Fruit fly (Drosophila melanogaster) whole organism, embryonic: ENCODE data around the gene trbd.
A peak's percentile ranks its signal among the peaks of the same experiment; 100 is the strongest.

ENCODE experiments used
- ATbp ChIP-seq: fragments of 200-800 bp; sonication (Bioruptor generic); optimal IDR thresholded peaks from 2 replicates; lab custom pipeline; 2017; ENCODE audit warnings: missing biosample characterization, mild to moderate bottlenecking, missing genetic modification characterization, missing genetic modification reagents
- Ada2b ChIP-seq: fragments of 200-800 bp; sonication (Bioruptor generic); IDR thresholded peaks from 2 replicates; pipeline ENCODE4 v1.3.6; 2022; ENCODE audit warnings: missing biosample characterization, missing genetic modification characterization
- CG10543 ChIP-seq: fragments of 200-800 bp; sonication (Bioruptor generic); optimal IDR thresholded peaks from 3 replicates; lab custom pipeline; 2017; ENCODE audit warnings: missing biosample characterization, mild to moderate bottlenecking, missing genetic modification characterization, moderate library complexity
- CG11085 ChIP-seq: fragments of 200-800 bp; sonication (Bioruptor generic); IDR thresholded peaks from 2 replicates; pipeline ENCODE4 v1.3.6; 2022; ENCODE audit warnings: missing biosample characterization, missing genetic modification characterization
- CG12236 ChIP-seq: fragments of 200-800 bp; sonication (Bioruptor generic); optimal IDR thresholded peaks from 2 replicates; lab custom pipeline; 2016; ENCODE audit warnings: missing biosample characterization, missing genetic modification characterization
- CG12299 ChIP-seq: fragments of 200-800 bp; sonication (Bioruptor generic); optimal IDR thresholded peaks from 2 replicates; lab custom pipeline; 2018; ENCODE audit warnings: missing biosample characterization, mild to moderate bottlenecking, missing genetic modification characterization
- CG1233 ChIP-seq: fragments of 200-800 bp; sonication (Bioruptor generic); optimal IDR thresholded peaks from 4 replicates; lab custom pipeline; 2018; ENCODE audit warnings: missing biosample characterization, mild to moderate bottlenecking, missing genetic modification characterization
- CG14965 ChIP-seq: fragments of 200-800 bp; sonication (Bioruptor generic); optimal IDR thresholded peaks from 2 replicates; lab custom pipeline; 2016; ENCODE audit warnings: missing biosample characterization, missing genetic modification characterization, borderline replicate concordance
- CG17361 ChIP-seq: fragments of 200-800 bp; sonication (Bioruptor generic); IDR thresholded peaks from 3 replicates; pipeline ENCODE4 v1.3.6; 2022; ENCODE audit warnings: missing biosample characterization, missing genetic modification characterization
- CG18599 ChIP-seq: fragments of 200-800 bp; sonication (Bioruptor generic); optimal IDR thresholded peaks from 3 replicates; lab custom pipeline; 2017; ENCODE audit warnings: missing biosample characterization, missing genetic modification characterization, mild to moderate bottlenecking, moderate library complexity, missing genetic modification reagents
- CG2712 ChIP-seq: fragments of 200-800 bp; optimal IDR thresholded peaks from 3 replicates; lab custom pipeline; 2019; ENCODE audit warnings: missing biosample characterization, mild to moderate bottlenecking, missing genetic modification characterization, moderate library complexity
- CG4360 ChIP-seq: fragments of 200-800 bp; sonication (Bioruptor generic); IDR thresholded peaks from 2 replicates; pipeline ENCODE4 v1.3.6; 2022; ENCODE audit warnings: missing biosample characterization, missing genetic modification characterization
- CG6254 ChIP-seq: fragments of 200-800 bp; sonication (Bioruptor generic); optimal IDR thresholded peaks from 3 replicates; lab custom pipeline; 2017; ENCODE audit warnings: mild to moderate bottlenecking, missing biosample characterization, missing genetic modification reagents, missing genetic modification characterization
- CG6765 ChIP-seq: fragments of 200-800 bp; sonication (Bioruptor generic); optimal IDR thresholded peaks from 3 replicates; lab custom pipeline; 2017; ENCODE audit warnings: missing biosample characterization, mild to moderate bottlenecking, missing genetic modification characterization
- CG6854 ChIP-seq: fragments of 200-800 bp; sonication (Bioruptor generic); optimal IDR thresholded peaks from 3 replicates; lab custom pipeline; 2017; ENCODE audit warnings: missing biosample characterization, mild to moderate bottlenecking, missing genetic modification characterization
- CG8281 ChIP-seq: fragments of 200-800 bp; sonication (Bioruptor generic); optimal IDR thresholded peaks from 2 replicates; lab custom pipeline; 2018; ENCODE audit warnings: missing biosample characterization, mild to moderate bottlenecking, missing genetic modification characterization, moderate library complexity
- CG8388 ChIP-seq: fragments of 200-800 bp; sonication (Bioruptor generic); optimal IDR thresholded peaks from 2 replicates; lab custom pipeline; 2019; ENCODE audit warnings: missing biosample characterization, mild to moderate bottlenecking, missing genetic modification characterization, moderate library complexity
- CG9437 ChIP-seq: fragments of 200-800 bp; sonication (Bioruptor generic); optimal IDR thresholded peaks from 2 replicates; lab custom pipeline; 2018; ENCODE audit warnings: missing biosample characterization, mild to moderate bottlenecking, missing genetic modification characterization
- CTCF ChIP-seq: fragments of 200-800 bp; sonication (Bioruptor generic); optimal IDR thresholded peaks from 2 replicates; lab custom pipeline; 2017; ENCODE audit warnings: missing biosample characterization, mild to moderate bottlenecking, missing genetic modification characterization, moderate library complexity
- CkIIα-i1 ChIP-seq: fragments of 200-800 bp; sonication (Bioruptor generic); IDR thresholded peaks from 2 replicates; pipeline ENCODE4 v1.3.6; 2022; ENCODE audit warnings: missing biosample characterization, missing genetic modification characterization
- Dip3 ChIP-seq: fragments of 200-800 bp; sonication (Bioruptor generic); optimal IDR thresholded peaks from 3 replicates; lab custom pipeline; 2016; ENCODE audit warnings: missing biosample characterization, missing genetic modification characterization
- Dp ChIP-seq: fragments of 200-800 bp; sonication (Bioruptor generic); optimal IDR thresholded peaks from 2 replicates; lab custom pipeline; 2018; ENCODE audit warnings: missing biosample characterization, mild to moderate bottlenecking, missing genetic modification characterization, moderate library complexity
- Gsc ChIP-seq: fragments of 200-800 bp; sonication (Bioruptor generic); IDR thresholded peaks from 2 replicates; pipeline ENCODE4 v1.3.6; 2022; ENCODE audit warnings: missing biosample characterization, missing genetic modification characterization
- HLHmδ ChIP-seq: fragments of 200-800 bp; sonication (Bioruptor generic); optimal IDR thresholded peaks from 2 replicates; lab custom pipeline; 2018; ENCODE audit warnings: missing biosample characterization, mild to moderate bottlenecking, missing genetic modification characterization, moderate library complexity
- Kr ChIP-seq: fragments of 200-800 bp; sonication (Bioruptor generic); optimal IDR thresholded peaks from 2 replicates; lab custom pipeline; 2017; ENCODE audit warnings: missing biosample characterization, mild to moderate bottlenecking, missing genetic modification characterization
- Scr ChIP-seq: fragments of 200-800 bp; sonication (Bioruptor generic); IDR thresholded peaks from 2 replicates; pipeline ENCODE4 v1.3.6; 2022; ENCODE audit warnings: missing biosample characterization, missing genetic modification characterization; ENCODE audit not compliant: partially characterized antibody
- TFAM ChIP-seq: fragments of 200-800 bp; sonication (Bioruptor generic); optimal IDR thresholded peaks from 2 replicates; lab custom pipeline; 2017; ENCODE audit warnings: missing biosample characterization, missing genetic modification characterization, inconsistent platforms
- Taf1 ChIP-seq: fragments of 200-800 bp; sonication (Bioruptor generic); IDR thresholded peaks from 2 replicates; pipeline ENCODE4 v1.3.6; 2022; ENCODE audit warnings: missing biosample characterization, missing genetic modification characterization
- Tbp ChIP-seq: fragments of >200 bp; optimal IDR thresholded peaks from 2 replicates; lab custom pipeline; 2018; ENCODE audit warnings: missing biosample characterization, missing genetic modification characterization
- Usf ChIP-seq: fragments of 200-800 bp; sonication (Bioruptor generic); optimal IDR thresholded peaks from 2 replicates; lab custom pipeline; 2017; ENCODE audit warnings: missing genotype, missing biosample characterization, missing genetic modification characterization
- ash1 ChIP-seq: fragments of 200-800 bp; sonication (Bioruptor generic); optimal IDR thresholded peaks from 2 replicates; lab custom pipeline; 2018; ENCODE audit warnings: missing biosample characterization, mild to moderate bottlenecking, missing genetic modification characterization
- bab2 ChIP-seq: fragments of 200-800 bp; sonication (Bioruptor generic); optimal IDR thresholded peaks from 2 replicates; lab custom pipeline; 2016; ENCODE audit warnings: missing biosample characterization, missing genetic modification characterization
- bcd ChIP-seq: fragments of 200-800 bp; sonication (Bioruptor generic); optimal IDR thresholded peaks from 2 replicates; lab custom pipeline; 2017; ENCODE audit warnings: missing biosample characterization, mild to moderate bottlenecking, missing genetic modification characterization
- bsh ChIP-seq, 2 experiments: fragments of 200-800 bp; sonication (Bioruptor generic); optimal IDR thresholded peaks; 2 replicates each; lab custom pipeline; 2017 to 2018; ENCODE audit warnings: mild to moderate bottlenecking in 2 of 2, missing biosample characterization in 2 of 2, missing genetic modification characterization in 2 of 2, moderate library complexity in 1 of 2
- corto ChIP-seq: fragments of 200-800 bp; sonication (Bioruptor generic); optimal IDR thresholded peaks from 2 replicates; lab custom pipeline; 2016; ENCODE audit warnings: missing biosample characterization, mild to moderate bottlenecking, missing genetic modification characterization, moderate library complexity
- da ChIP-seq: fragments of 200-800 bp; sonication (Bioruptor generic); optimal IDR thresholded peaks from 2 replicates; lab custom pipeline; 2016; ENCODE audit warnings: missing biosample characterization, missing genetic modification characterization
- ems ChIP-seq: fragments of 200-800 bp; sonication (Bioruptor generic); optimal IDR thresholded peaks from 3 replicates; lab custom pipeline; 2016; ENCODE audit warnings: missing biosample characterization, missing genetic modification characterization
- inv ChIP-seq: fragments of 200-800 bp; sonication (Bioruptor generic); IDR thresholded peaks from 2 replicates; pipeline ENCODE4 v1.3.6; 2022; ENCODE audit warnings: missing biosample characterization, missing genetic modification characterization; ENCODE audit not compliant: partially characterized antibody
- jing ChIP-seq: fragments of 200-800 bp; sonication (Bioruptor generic); optimal IDR thresholded peaks from 2 replicates; lab custom pipeline; 2018; ENCODE audit warnings: missing biosample characterization, mild to moderate bottlenecking, missing genetic modification characterization
- luna ChIP-seq: fragments of 200-800 bp; sonication (Bioruptor generic); optimal IDR thresholded peaks from 2 replicates; lab custom pipeline; 2016; ENCODE audit warnings: missing biosample characterization, missing genetic modification characterization
- nerfin-2 ChIP-seq: fragments of 200-800 bp; sonication (Bioruptor generic); IDR thresholded peaks from 2 replicates; pipeline ENCODE4 v1.3.6; 2022; ENCODE audit warnings: missing biosample characterization, missing genetic modification characterization; ENCODE audit not compliant: partially characterized antibody
- pfk ChIP-seq: fragments of 200-800 bp; sonication (Bioruptor generic); optimal IDR thresholded peaks from 2 replicates; lab custom pipeline; 2018; ENCODE audit warnings: missing biosample characterization, mild to moderate bottlenecking, missing genetic modification characterization, moderate library complexity
- pros ChIP-seq: fragments of 200-800 bp; sonication (Bioruptor generic); optimal IDR thresholded peaks from 3 replicates; lab custom pipeline; 2019; ENCODE audit warnings: missing biosample characterization, mild to moderate bottlenecking, missing genetic modification characterization, moderate library complexity
- repo ChIP-seq: fragments of 200-800 bp; sonication (Bioruptor generic); optimal IDR thresholded peaks from 2 replicates; lab custom pipeline; 2016; ENCODE audit warnings: missing biosample characterization, missing genetic modification characterization
- row ChIP-seq: fragments of 200-800 bp; sonication (Bioruptor generic); IDR thresholded peaks from 3 replicates; pipeline ENCODE4 v1.3.6; 2022; ENCODE audit warnings: missing biosample characterization, missing genetic modification characterization
- shn ChIP-seq: fragments of 200-800 bp; sonication (Bioruptor generic); optimal IDR thresholded peaks from 3 replicates; lab custom pipeline; 2016; ENCODE audit warnings: missing biosample characterization, missing genetic modification characterization
- slou ChIP-seq: fragments of 200-800 bp; sonication (Bioruptor generic); optimal IDR thresholded peaks from 3 replicates; lab custom pipeline; 2016; ENCODE audit warnings: missing biosample characterization, missing genetic modification characterization
- tin ChIP-seq: fragments of 200-800 bp; sonication (Bioruptor generic); optimal IDR thresholded peaks from 3 replicates; lab custom pipeline; 2016; ENCODE audit warnings: missing biosample characterization, missing genetic modification characterization
- vnd ChIP-seq: fragments of 200-800 bp; sonication (Bioruptor generic); IDR thresholded peaks from 3 replicates; pipeline ENCODE4 v1.3.6; 2022; ENCODE audit warnings: missing biosample characterization, missing genetic modification characterization; ENCODE audit not compliant: partially characterized antibody
- wek ChIP-seq: fragments of 200-800 bp; sonication (Bioruptor generic); optimal IDR thresholded peaks from 3 replicates; lab custom pipeline; 2018; ENCODE audit warnings: missing biosample characterization, mild to moderate bottlenecking, missing genetic modification characterization, moderate library complexity

trbd gene

dm6 chr3R:9705008-9705628, 5.7 kb downstream of the trbd start, which contains the start of gene Unc-115a (continued):
- no peak for TF ChIP-seq CG8388 (GFP tag; lab: Kevin White, UChicago)
- peak; percentile 97 for TF ChIP-seq pros
- peak; percentile 52 for TF ChIP-seq CG12299
- TF ChIP-seq Scr (GFP tag; lab: Robert Waterston, UW): no peak
- TF ChIP-seq row (GFP tag; lab: Robert Waterston, UW): no peak
- TF ChIP-seq bsh (GFP tag; optimal IDR thresholded peaks at IDR 0.05; lab: Kevin White, UChicago): peak; percentile 38 to 57
- TF ChIP-seq CTCF: peak; percentile 79
- peak; percentile 5 for TF ChIP-seq CG1233
- no peak for TF ChIP-seq TFAM (GFP tag; lab: Kevin White, UChicago)
- TF ChIP-seq CG2712 (tag; lab: Kevin White, UChicago): peak; percentile 73
- TF ChIP-seq ems (GFP tag; lab: Kevin White, UChicago): peak; percentile 17
- TF ChIP-seq ash1: no peak
- peak; percentile 32 for TF ChIP-seq CG10543
- TF ChIP-seq bab2: peak; percentile 15
- peak; percentile 43 for TF ChIP-seq CG12236 (GFP tag; lab: Kevin White, UChicago)
- no peak for TF ChIP-seq Usf (GFP tag; lab: Kevin White, UChicago)
- TF ChIP-seq Kr (GFP tag; lab: Kevin White, UChicago): no peak
- no peak for TF ChIP-seq CkIIα-i1 (GFP tag; lab: Robert Waterston, UW)
- peak; percentile 3 for TF ChIP-seq slou (GFP tag; lab: Kevin White, UChicago)
- no peak for TF ChIP-seq CG14965 (GFP tag; lab: Kevin White, UChicago)
- no peak for TF ChIP-seq jing (GFP tag; lab: Kevin White, UChicago)
- peak; percentile 20 for TF ChIP-seq shn (GFP tag; lab: Kevin White, UChicago)
- no peak for TF ChIP-seq pfk
- no peak for TF ChIP-seq CG17361 (GFP tag; lab: Robert Waterston, UW)
- peak; percentile 25 for TF ChIP-seq Dip3 (GFP tag; lab: Kevin White, UChicago)
- no peak for TF ChIP-seq corto (GFP tag; lab: Kevin White, UChicago)
- TF ChIP-seq CG6765 (GFP tag; lab: Kevin White, UChicago): peak; percentile 19
- peak; percentile 36 for TF ChIP-seq wek
- no peak for TF ChIP-seq CG6254 (GFP tag; lab: Kevin White, UChicago)
- TF ChIP-seq da (GFP tag; lab: Kevin White, UChicago): peak; percentile 32
- TF ChIP-seq bcd: peak; percentile 29
- TF ChIP-seq luna (GFP tag; lab: Kevin White, UChicago): peak; percentile 8
- TF ChIP-seq CG8281 (tag; lab: Kevin White, UChicago): no peak
- TF ChIP-seq ATbp (GFP tag; lab: Kevin White, UChicago): no peak
- peak; percentile 28 for TF ChIP-seq CG6854 (GFP tag; lab: Kevin White, UChicago)
- peak; percentile 61 for TF ChIP-seq repo (GFP tag; lab: Kevin White, UChicago)
- no peak for TF ChIP-seq CG9437 (GFP tag; lab: Kevin White, UChicago)
- no peak for TF ChIP-seq CG11085
- TF ChIP-seq Taf1: no peak
- peak; percentile 41 for TF ChIP-seq Dp
- no peak for TF ChIP-seq Gsc (GFP tag; lab: Robert Waterston, UW)
- no peak for TF ChIP-seq CG4360 (GFP tag; lab: Robert Waterston, UW)
- no peak for TF ChIP-seq inv (GFP tag; lab: Robert Waterston, UW)
- peak; percentile 46 for TF ChIP-seq HLHmδ (GFP tag; lab: Kevin White, UChicago)
- no peak for TF ChIP-seq Ada2b (GFP tag; lab: Robert Waterston, UW)
- no peak for TF ChIP-seq CG18599 (GFP tag; lab: Kevin White, UChicago)
- TF ChIP-seq Tbp: no peak
- TF ChIP-seq nerfin-2 (GFP tag; lab: Robert Waterston, UW): no peak
- TF ChIP-seq tin (GFP tag; lab: Kevin White, UChicago): peak; percentile 45
- TF ChIP-seq vnd: no peak
